Worm (Caenorhabditis elegans) whole organism, L4 larva: ENCODE data around the gene F32D8.13.

Source experiments
- R02D3.7 ChIP-seq: fragments of 150-350 bp; sonication (generic microtip); optimal IDR thresholded peaks from 3 replicates; lab custom pipeline; 2014; ENCODE audit warnings: missing biosample characterization, missing genetic modification characterization
- aha-1 ChIP-seq: fragments of 150-350 bp; peaks from one replicate; lab custom pipeline; 2014; ENCODE audit warnings: missing biosample characterization, missing genetic modification characterization
- arid-1 ChIP-seq: fragments of 200-800 bp; sonication (Bioruptor generic); conservative IDR thresholded peaks from 2 replicates; pipeline ENCODE4 v1.3.6; 2022; ENCODE audit warnings: missing genetic modification reagents, missing genetic modification characterization, missing compliant biosample characterization
- ceh-32 ChIP-seq: sonication (generic microtip); optimal IDR thresholded peaks from 2 replicates; lab custom pipeline; 2016; ENCODE audit warnings: mild to moderate bottlenecking, missing genetic modification characterization, missing compliant biosample characterization; ENCODE audit not compliant: poor library complexity
- ceh-62 ChIP-seq: sonication (generic microtip); optimal IDR thresholded peaks from 2 replicates; lab custom pipeline; 2017; ENCODE audit warnings: missing biosample characterization, missing genetic modification characterization
- ces-1 ChIP-seq: fragments of 150-350 bp; sonication (generic microtip); optimal IDR thresholded peaks from 4 replicates; lab custom pipeline; 2014; ENCODE audit warnings: missing biosample characterization, missing genetic modification reagents, missing genetic modification characterization
- ctbp-1 ChIP-seq: fragments of 200-800 bp; sonication (Bioruptor generic); IDR thresholded peaks from 2 replicates; pipeline ENCODE4 v1.3.6; 2022; ENCODE audit warnings: missing genetic modification reagents, missing genetic modification characterization, missing compliant biosample characterization
- daf-12 ChIP-seq: fragments of 150-350 bp; optimal IDR thresholded peaks from 2 replicates; lab custom pipeline; 2014; ENCODE audit warnings: missing biosample characterization, missing genetic modification reagents, missing genetic modification characterization
- daf-16 ChIP-seq, 3 experiments: sonication (generic microtip); optimal IDR thresholded peaks; 2 replicates each; lab custom pipeline; 2016 to 2017; ENCODE audit warnings: missing genetic modification characterization in 3 of 3, missing genetic modification reagents in 3 of 3, mild to moderate bottlenecking in 2 of 3, missing compliant biosample characterization in 2 of 3, missing biosample characterization in 1 of 3, moderate library complexity in 1 of 3
- dmd-6 ChIP-seq: fragments of 200-800 bp; sonication (Bioruptor generic); IDR thresholded peaks from 2 replicates; pipeline ENCODE4 v1.3.6; 2022; ENCODE audit warnings: missing genetic modification reagents, missing genetic modification characterization, missing compliant biosample characterization
- dve-1 ChIP-seq: sonication (generic microtip); optimal IDR thresholded peaks from 2 replicates; lab custom pipeline; 2017; ENCODE audit warnings: antibody characterized with exemption, mild to moderate bottlenecking, missing genetic modification characterization, missing compliant biosample characterization; ENCODE audit not compliant: insufficient read depth
- hif-1 ChIP-seq, 2 experiments: sonication (generic microtip); optimal IDR thresholded peaks; 2 replicates each; lab custom pipeline; 2016 to 2017; ENCODE audit warnings: missing compliant biosample characterization in 2 of 2, missing genetic modification characterization in 2 of 2, missing genetic modification reagents in 2 of 2, missing genotype in 2 of 2, mild to moderate bottlenecking in 1 of 2
- hlh-11 ChIP-seq: fragments of 200-800 bp; sonication (Bioruptor generic); optimal IDR thresholded peaks from 2 replicates; lab custom pipeline; 2018; ENCODE audit warnings: mild to moderate bottlenecking, missing genetic modification characterization, missing compliant biosample characterization
- jun-1 ChIP-seq: fragments of 150-350 bp; optimal IDR thresholded peaks from 2 replicates; lab custom pipeline; 2014; ENCODE audit warnings: missing biosample characterization, missing genetic modification reagents, missing genetic modification characterization
- lin-1 ChIP-seq: fragments of 200-800 bp; sonication (Bioruptor generic); IDR thresholded peaks from 2 replicates; pipeline ENCODE4 v1.3.6; 2022; ENCODE audit warnings: missing genetic modification reagents, missing genetic modification characterization, missing compliant biosample characterization
- lin-13 ChIP-seq: fragments of 150-350 bp; optimal IDR thresholded peaks from 2 replicates; lab custom pipeline; 2014; ENCODE audit warnings: missing biosample characterization, missing genetic modification reagents, missing genetic modification characterization
- lin-29 ChIP-seq: fragments of 200-800 bp; sonication (Bioruptor generic); IDR thresholded peaks from 2 replicates; pipeline ENCODE4 v1.3.6; 2022; ENCODE audit warnings: missing genetic modification reagents, missing genetic modification characterization, missing compliant biosample characterization
- lir-3 ChIP-seq: sonication (generic microtip); optimal IDR thresholded peaks from 2 replicates; lab custom pipeline; 2016; ENCODE audit warnings: mild to moderate bottlenecking, missing genetic modification characterization, missing compliant biosample characterization
- lsy-2 ChIP-seq, 2 experiments: fragments of 150-350 bp in 1 of 2; sonication (generic microtip) in 1 of 2; optimal IDR thresholded peaks; 2 replicates each; lab custom pipeline; 2014 to 2017; ENCODE audit warnings: missing biosample characterization in 2 of 2, missing genetic modification characterization in 2 of 2
- mdl-1 ChIP-seq, 2 experiments: fragments of 150-350 bp in 1 of 2; sonication (generic microtip) in 1 of 2; optimal IDR thresholded peaks; 2 replicates each; lab custom pipeline; 2014 to 2017; ENCODE audit warnings: missing biosample characterization in 2 of 2, missing genetic modification characterization in 2 of 2
- nhr-111 ChIP-seq: fragments of 200-800 bp; sonication (Bioruptor generic); optimal IDR thresholded peaks from 2 replicates; lab custom pipeline; 2018; ENCODE audit warnings: mild to moderate bottlenecking, missing genetic modification characterization, missing compliant biosample characterization
- nhr-237 ChIP-seq: sonication (generic microtip); optimal IDR thresholded peaks from 2 replicates; lab custom pipeline; 2017; ENCODE audit warnings: missing biosample characterization, missing genetic modification characterization
- nhr-25 ChIP-seq: sonication (generic microtip); optimal IDR thresholded peaks from 2 replicates; lab custom pipeline; 2017; ENCODE audit warnings: missing genetic modification characterization, mild to moderate bottlenecking, missing compliant biosample characterization, antibody characterized with exemption, moderate library complexity, borderline replicate concordance; ENCODE audit not compliant: insufficient read depth
- nhr-28 ChIP-seq: fragments of 150-350 bp; optimal IDR thresholded peaks from 2 replicates; lab custom pipeline; 2014; ENCODE audit warnings: missing biosample characterization, missing genetic modification characterization
- nhr-41 ChIP-seq: fragments of 200-800 bp; sonication (Bioruptor generic); IDR thresholded peaks from 2 replicates; pipeline ENCODE4 v1.3.6; 2022; ENCODE audit warnings: missing genetic modification reagents, missing genetic modification characterization, missing compliant biosample characterization
- nhr-48 ChIP-seq: sonication (generic microtip); optimal IDR thresholded peaks from 2 replicates; lab custom pipeline; 2016; ENCODE audit warnings: mild to moderate bottlenecking, missing genetic modification characterization, missing compliant biosample characterization
- nhr-76 ChIP-seq: fragments of 150-350 bp; optimal IDR thresholded peaks from 2 replicates; lab custom pipeline; 2014; ENCODE audit warnings: missing biosample characterization, missing genetic modification characterization
- nhr-77 ChIP-seq: fragments of 150-350 bp; optimal IDR thresholded peaks from 2 replicates; lab custom pipeline; 2014; ENCODE audit warnings: missing biosample characterization, missing genetic modification characterization
- php-3 ChIP-seq: fragments of 200-800 bp; sonication (Bioruptor generic); IDR thresholded peaks from 2 replicates; pipeline ENCODE4 v1.3.6; 2022; ENCODE audit warnings: missing genetic modification reagents, missing genetic modification characterization, missing compliant biosample characterization
- pqm-1 ChIP-seq: sonication (generic microtip); optimal IDR thresholded peaks from 2 replicates; lab custom pipeline; 2017; ENCODE audit warnings: missing biosample characterization, missing genetic modification characterization
- rbr-2 ChIP-seq: sonication (generic microtip); optimal IDR thresholded peaks from 2 replicates; lab custom pipeline; 2016; ENCODE audit warnings: missing genotype, missing genetic modification characterization, missing compliant biosample characterization
- set-16 ChIP-seq: fragments of 200-800 bp; sonication (Bioruptor generic); IDR thresholded peaks from 2 replicates; pipeline ENCODE4 v1.3.6; 2022; ENCODE audit warnings: missing genetic modification reagents, missing genetic modification characterization, missing compliant biosample characterization
- skn-1 ChIP-seq: fragments of 150-350 bp; optimal IDR thresholded peaks from 2 replicates; lab custom pipeline; 2014; ENCODE audit warnings: missing biosample characterization, missing genetic modification characterization
- spr-1 ChIP-seq: sonication (generic microtip); optimal IDR thresholded peaks from 2 replicates; lab custom pipeline; 2016; ENCODE audit warnings: mild to moderate bottlenecking, missing genetic modification characterization, missing compliant biosample characterization
- unc-62 ChIP-seq, 3 experiments: fragments of 150-350 bp in 1 of 3; sonication (generic microtip); optimal IDR thresholded peaks in 2 of 3; peaks in 1 of 3; 1 replicate in 1 of 3; 2 replicates in 2 of 3; lab custom pipeline; 2014 to 2017; ENCODE audit warnings: missing biosample characterization in 3 of 3, missing genetic modification characterization in 3 of 3, missing genetic modification reagents in 3 of 3, missing genotype in 1 of 3
- zfp-3 ChIP-seq: fragments of 200-800 bp; sonication (Bioruptor generic); conservative IDR thresholded peaks from 2 replicates; pipeline ENCODE4 v1.3.6; 2022; ENCODE audit warnings: missing genetic modification reagents, missing genetic modification characterization, missing compliant biosample characterization
- zip-2 ChIP-seq: fragments of 150-350 bp; optimal IDR thresholded peaks from 2 replicates; lab custom pipeline; 2014; ENCODE audit warnings: missing biosample characterization, missing genetic modification characterization

F32D8.13 gene

DNA sequence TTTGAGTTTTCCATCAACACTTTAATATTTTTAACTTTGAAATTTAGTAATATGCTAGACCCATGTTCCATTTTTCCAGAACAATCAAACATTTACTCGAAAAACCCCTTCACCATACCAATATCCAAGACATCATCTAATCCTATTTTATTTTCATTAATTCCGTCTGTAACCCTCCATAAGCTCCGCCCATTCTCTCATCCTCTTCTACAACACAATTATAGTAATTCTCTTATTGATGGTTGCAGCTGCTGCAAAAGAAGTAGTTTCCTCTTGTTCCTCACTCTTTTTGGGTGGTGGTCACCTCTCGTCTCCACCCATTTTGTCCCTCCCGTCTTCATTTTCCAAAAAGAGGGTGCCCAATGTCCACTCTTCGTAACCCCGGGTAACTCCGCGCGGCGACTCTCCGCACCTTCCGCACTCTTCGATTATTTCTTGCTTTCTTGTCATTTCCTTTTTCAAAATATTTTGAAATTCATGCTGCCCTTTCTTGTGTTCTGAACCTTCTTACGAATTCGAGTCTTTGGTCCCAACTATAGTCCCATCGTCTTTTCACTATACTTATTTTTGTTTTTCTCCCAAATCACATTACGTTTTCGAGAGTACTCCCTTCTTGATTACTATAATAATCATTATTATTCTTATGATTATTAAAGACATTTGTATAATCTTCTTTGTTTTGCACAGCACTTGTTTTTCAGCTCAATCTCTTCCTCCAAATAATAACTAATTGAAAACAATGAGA is 16.0 kb downstream of the F32D8.13 start, which contains the start of gene F32D8.1:
Gene F32D8.1, plus strand, starts transcription at position 695 of the 745 bp plus-strand sequence.
- TF ChIP-seq nhr-76 (tag; lab: Kevin White, UChicago) (no peak), ces-1 (GFP tag; lab: Kevin White, UChicago) (peak; percentile 49)

DNA sequence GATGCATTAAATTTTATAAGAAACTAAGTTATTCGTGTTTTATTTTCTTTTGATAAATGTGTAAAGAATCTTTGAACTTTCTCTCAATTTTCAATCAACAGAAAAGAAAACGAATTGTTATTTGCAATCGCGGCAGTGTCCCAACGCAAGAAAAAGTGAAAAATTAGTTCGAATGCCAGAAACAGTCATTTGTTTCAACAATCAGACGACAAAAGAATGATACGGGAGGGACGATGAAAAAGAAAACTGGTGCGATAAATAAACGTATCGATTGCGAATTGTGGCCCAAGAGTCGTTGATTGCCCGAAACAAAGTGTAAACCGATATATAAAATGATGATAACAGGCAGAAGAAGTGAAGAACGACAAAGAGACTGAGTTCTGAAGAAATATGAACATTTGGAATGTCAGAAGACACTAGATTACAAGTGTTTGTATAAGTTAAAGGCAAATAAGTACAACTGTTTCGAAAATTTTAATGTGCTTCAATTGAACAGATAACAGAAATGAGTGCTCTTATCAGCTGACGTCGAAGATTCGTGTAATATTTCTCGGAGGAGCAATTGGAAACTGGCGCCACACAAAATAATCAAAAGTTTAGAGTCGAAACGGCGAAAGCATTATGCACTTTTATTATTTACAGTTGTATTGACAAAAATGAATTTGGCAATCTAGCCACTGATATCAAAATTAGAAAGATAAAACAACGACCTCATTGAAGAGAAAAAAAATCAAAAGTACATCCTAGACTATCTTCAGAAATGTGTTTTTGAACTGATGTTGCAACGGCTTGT is 18.3 kb downstream of the F32D8.13 start:
- TF ChIP-seq lir-3 (tag; lab: Kevin White, UChicago), result no peak
- peak; percentile 85 for TF ChIP-seq nhr-28 (tag; lab: Kevin White, UChicago)
- TF ChIP-seq lin-29, result no peak
- TF ChIP-seq nhr-48 (tag; lab: Kevin White, UChicago), result peak; percentile 64
- no peak for TF ChIP-seq rbr-2 (tag; lab: Kevin White, UChicago)
- TF ChIP-seq mdl-1 (tag; optimal IDR thresholded peaks at IDR 0.05; lab: Kevin White, UChicago), result no peak
- TF ChIP-seq daf-16 (GFP tag; optimal IDR thresholded peaks at IDR 0.05; lab: Kevin White, UChicago), result no peak
- TF ChIP-seq daf-16 (tag; optimal IDR thresholded peaks at IDR 0.05; lab: Kevin White, UChicago), result peak; percentile 97
- peak; percentile 84 for TF ChIP-seq hlh-11 (tag; lab: Kevin White, UChicago)
- TF ChIP-seq dmd-6, result peak; percentile 80
- peak; percentile 79 for TF ChIP-seq php-3 (GFP tag; lab: Robert Waterston, UW)
- TF ChIP-seq nhr-77 (tag; lab: Kevin White, UChicago), result peak; percentile 53
- peak; percentile 45 for TF ChIP-seq dve-1 (tag; lab: Kevin White, UChicago)
- TF ChIP-seq nhr-111 (GFP tag; lab: Kevin White, UChicago), result no peak
- peak; percentile 79 for TF ChIP-seq pqm-1
- 0 out of 2 replicates have a peak, but pooled peaks have one; percentile 29 for TF ChIP-seq lin-1 (GFP tag; lab: Robert Waterston, UW)
- TF ChIP-seq aha-1, result peak; percentile 78

DNA sequence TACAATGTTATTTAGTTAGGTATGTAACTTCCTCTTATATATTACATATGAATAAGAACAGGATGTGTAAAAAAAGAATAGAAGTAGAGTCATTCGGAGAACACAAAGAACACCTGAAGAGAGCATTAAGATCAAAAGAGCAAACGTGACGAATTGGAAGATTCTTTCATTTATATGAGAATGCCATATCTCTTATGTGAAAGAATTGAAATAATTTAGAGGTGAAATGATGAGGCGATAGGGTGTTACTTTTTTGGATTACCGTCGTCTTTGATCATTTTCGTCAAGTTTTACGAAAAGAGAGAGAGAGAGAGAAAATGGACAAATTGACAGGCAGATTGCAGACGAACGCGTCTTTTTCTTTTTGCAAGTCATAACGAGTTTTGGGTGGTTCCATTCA is 19.8 kb downstream of the F32D8.13 start:
- no peak for TF ChIP-seq zfp-3 (GFP tag; lab: Robert Waterston, UW)
- TF ChIP-seq pqm-1, result no peak
- peak in 1 of 2 experiments; percentile 4 for TF ChIP-seq mdl-1 (tag; optimal IDR thresholded peaks at IDR 0.05; lab: Kevin White, UChicago)
- TF ChIP-seq arid-1 (GFP tag; lab: Robert Waterston, UW), result no peak
- TF ChIP-seq lin-13, result no peak
- TF ChIP-seq hif-1 (tag; optimal IDR thresholded peaks at IDR 0.05; lab: Kevin White, UChicago), result peak in 1 of 2 experiments; percentile 85
- peak; percentile 12 for TF ChIP-seq hlh-11 (tag; lab: Kevin White, UChicago)
- no peak for TF ChIP-seq skn-1 (tag; lab: Kevin White, UChicago)
- TF ChIP-seq jun-1 (tag; lab: Kevin White, UChicago), result no peak
- peak in 1 of 2 experiments; percentile 51 for TF ChIP-seq lsy-2 (tag; optimal IDR thresholded peaks at IDR 0.05; lab: Kevin White, UChicago)
- TF ChIP-seq daf-12, result no peak
- TF ChIP-seq ceh-62 (tag; lab: Kevin White, UChicago), result no peak
- no peak for TF ChIP-seq nhr-237 (tag; lab: Kevin White, UChicago)
- no peak for TF ChIP-seq ctbp-1
- TF ChIP-seq unc-62 (GFP tag; optimal IDR thresholded peaks at IDR 0.05 in 1 of 2; lab: Kevin White, UChicago), result peak in 1 of 2 experiments; percentile 14
- TF ChIP-seq unc-62 (tag; optimal IDR thresholded peaks at IDR 0.05; lab: Kevin White, UChicago), result no peak
- no peak for TF ChIP-seq R02D3.7
- TF ChIP-seq nhr-41 (GFP tag; lab: Robert Waterston, UW), result no peak
- TF ChIP-seq spr-1, result no peak
- TF ChIP-seq nhr-28 (tag; lab: Kevin White, UChicago), result peak; percentile 12
- TF ChIP-seq aha-1, result peak; percentile 97
- TF ChIP-seq nhr-25 (tag; lab: Kevin White, UChicago), result no peak
- TF ChIP-seq lin-1 (GFP tag; lab: Robert Waterston, UW), result no peak
- TF ChIP-seq zip-2 (tag; lab: Kevin White, UChicago), result no peak
- TF ChIP-seq ceh-32 (tag; lab: Kevin White, UChicago), result no peak
- TF ChIP-seq set-16 (GFP tag; lab: Robert Waterston, UW), result no peak
- no peak for TF ChIP-seq dve-1 (tag; lab: Kevin White, UChicago)
